Fruit fly (Drosophila melanogaster) whole organism, embryonic: ENCODE results near the gene Ubc4.

Experiments
- CG10274 ChIP-seq: fragments of 200-800 bp; sonication (Bioruptor generic); optimal IDR thresholded peaks from 3 replicates; lab custom pipeline; 2017; ENCODE audit warnings: missing biosample characterization, mild to moderate bottlenecking, missing genetic modification characterization
- CG10979 ChIP-seq: fragments of 200-800 bp; sonication (Bioruptor generic); optimal IDR thresholded peaks from 2 replicates; lab custom pipeline; 2018; ENCODE audit warnings: missing biosample characterization, mild to moderate bottlenecking, missing genetic modification characterization, moderate library complexity
- CG11560 ChIP-seq: fragments of 200-800 bp; sonication (Bioruptor generic); IDR thresholded peaks from 3 replicates; pipeline ENCODE4 v1.3.6; 2022; ENCODE audit warnings: missing biosample characterization, missing genetic modification characterization
- CG11696 ChIP-seq: fragments of 200-800 bp; sonication (Bioruptor generic); IDR thresholded peaks from 2 replicates; pipeline ENCODE4 v1.3.6; 2022; ENCODE audit warnings: missing biosample characterization, missing genetic modification characterization
- CG12769 ChIP-seq: fragments of 200-800 bp; sonication (Bioruptor generic); optimal IDR thresholded peaks from 2 replicates; lab custom pipeline; 2019; ENCODE audit warnings: missing biosample characterization, mild to moderate bottlenecking, missing genetic modification characterization, moderate library complexity
- CG13424 ChIP-seq: fragments of 200-800 bp; sonication (Bioruptor generic); optimal IDR thresholded peaks from 2 replicates; lab custom pipeline; 2019; ENCODE audit warnings: missing biosample characterization, mild to moderate bottlenecking, missing genetic modification characterization, moderate library complexity
- CG13775 ChIP-seq: fragments of 200-800 bp; sonication (Bioruptor generic); optimal IDR thresholded peaks from 3 replicates; lab custom pipeline; 2017; ENCODE audit warnings: missing biosample characterization, mild to moderate bottlenecking, missing genetic modification characterization
- CG14050 ChIP-seq: fragments of 200-800 bp; sonication (Bioruptor generic); IDR thresholded peaks from 3 replicates; pipeline ENCODE4 v1.3.6; 2022; ENCODE audit warnings: missing biosample characterization, missing genetic modification characterization
- CG15269 ChIP-seq: fragments of 200-800 bp; sonication (Bioruptor generic); optimal IDR thresholded peaks from 2 replicates; lab custom pipeline; 2018; ENCODE audit warnings: missing biosample characterization, mild to moderate bottlenecking, missing genetic modification characterization, moderate library complexity
- CG1603 ChIP-seq: fragments of 200-800 bp; sonication (Bioruptor generic); optimal IDR thresholded peaks from 2 replicates; lab custom pipeline; 2019; ENCODE audit warnings: missing biosample characterization, mild to moderate bottlenecking, missing genetic modification characterization, moderate library complexity
- CG1647 ChIP-seq: fragments of 200-800 bp; sonication (Bioruptor generic); optimal IDR thresholded peaks from 3 replicates; lab custom pipeline; 2016; ENCODE audit warnings: missing biosample characterization, missing genetic modification characterization
- CG1792 ChIP-seq: fragments of 200-800 bp; sonication (Bioruptor generic); optimal IDR thresholded peaks from 2 replicates; lab custom pipeline; 2016; ENCODE audit warnings: missing biosample characterization, missing genetic modification characterization
- CG2116 ChIP-seq: fragments of 200-800 bp; sonication (Bioruptor generic); optimal IDR thresholded peaks from 3 replicates; lab custom pipeline; 2018; ENCODE audit warnings: missing biosample characterization, mild to moderate bottlenecking, missing genetic modification characterization
- CG31224 ChIP-seq: fragments of 200-800 bp; sonication (Bioruptor generic); IDR thresholded peaks from 2 replicates; pipeline ENCODE4 v1.3.6; 2022; ENCODE audit warnings: missing biosample characterization, missing genetic modification characterization
- CG3838 ChIP-seq: fragments of 200-800 bp; sonication (Bioruptor generic); optimal IDR thresholded peaks from 3 replicates; lab custom pipeline; 2016; ENCODE audit warnings: missing biosample characterization, missing genetic modification characterization
- CG4360 ChIP-seq: fragments of 200-800 bp; sonication (Bioruptor generic); IDR thresholded peaks from 2 replicates; pipeline ENCODE4 v1.3.6; 2022; ENCODE audit warnings: missing biosample characterization, missing genetic modification characterization
- CG5180 ChIP-seq: fragments of 200-800 bp; sonication (Bioruptor generic); optimal IDR thresholded peaks from 3 replicates; lab custom pipeline; 2017; ENCODE audit warnings: missing biosample characterization, missing genetic modification characterization, mild to moderate bottlenecking, moderate library complexity, missing genetic modification reagents
- CG7271 ChIP-seq: fragments of 200-800 bp; sonication (Bioruptor generic); optimal IDR thresholded peaks from 2 replicates; lab custom pipeline; 2018; ENCODE audit warnings: missing biosample characterization, mild to moderate bottlenecking, missing genetic modification characterization, moderate library complexity
- CG8290 ChIP-seq, 3 experiments: fragments of 200-800 bp; sonication (Bioruptor generic); optimal IDR thresholded peaks; 2 replicates each; lab custom pipeline; 2016 to 2019; ENCODE audit warnings: missing biosample characterization in 3 of 3, missing genetic modification characterization in 3 of 3, mild to moderate bottlenecking in 2 of 3, moderate library complexity in 1 of 3
- CG8359 ChIP-seq: fragments of 200-800 bp; sonication (Bioruptor generic); optimal IDR thresholded peaks from 2 replicates; lab custom pipeline; 2017; ENCODE audit warnings: missing biosample characterization, mild to moderate bottlenecking, missing genetic modification characterization, borderline replicate concordance
- CG8388 ChIP-seq: fragments of 200-800 bp; sonication (Bioruptor generic); optimal IDR thresholded peaks from 2 replicates; lab custom pipeline; 2019; ENCODE audit warnings: missing biosample characterization, mild to moderate bottlenecking, missing genetic modification characterization, moderate library complexity
- CG8924 ChIP-seq: fragments of 200-800 bp; optimal IDR thresholded peaks from 3 replicates; lab custom pipeline; 2019; ENCODE audit warnings: missing biosample characterization, mild to moderate bottlenecking, missing genetic modification characterization, moderate library complexity
- CG9797 ChIP-seq: fragments of 200-800 bp; sonication (Bioruptor generic); optimal IDR thresholded peaks from 3 replicates; lab custom pipeline; 2018; ENCODE audit warnings: missing biosample characterization, mild to moderate bottlenecking, missing genetic modification characterization
- CTCF ChIP-seq: fragments of 200-800 bp; sonication (Bioruptor generic); optimal IDR thresholded peaks from 2 replicates; lab custom pipeline; 2017; ENCODE audit warnings: missing biosample characterization, mild to moderate bottlenecking, missing genetic modification characterization, moderate library complexity
- Dll ChIP-seq: fragments of 200-800 bp; sonication (Bioruptor generic); IDR thresholded peaks from 4 replicates; pipeline ENCODE4 v1.3.6; 2022; ENCODE audit warnings: missing biosample characterization, missing genetic modification characterization; ENCODE audit not compliant: partially characterized antibody
- Dp ChIP-seq: fragments of 200-800 bp; sonication (Bioruptor generic); optimal IDR thresholded peaks from 2 replicates; lab custom pipeline; 2018; ENCODE audit warnings: missing biosample characterization, mild to moderate bottlenecking, missing genetic modification characterization, moderate library complexity
- Elba2 ChIP-seq: fragments of 200-800 bp; sonication (Bioruptor generic); optimal IDR thresholded peaks from 3 replicates; lab custom pipeline; 2016; ENCODE audit warnings: missing biosample characterization, missing genetic modification characterization
- Fer2 ChIP-seq: fragments of 200-800 bp; sonication (Bioruptor generic); optimal IDR thresholded peaks from 2 replicates; lab custom pipeline; 2018; ENCODE audit warnings: missing biosample characterization, mild to moderate bottlenecking, missing genetic modification characterization, moderate library complexity
- HLH4C ChIP-seq: fragments of 200-800 bp; sonication (Bioruptor generic); IDR thresholded peaks from 3 replicates; pipeline ENCODE4 v1.3.6; 2022; ENCODE audit warnings: missing biosample characterization, missing genetic modification characterization; ENCODE audit not compliant: partially characterized antibody
- HLH54F ChIP-seq: fragments of 200-800 bp; sonication (Bioruptor generic); optimal IDR thresholded peaks from 3 replicates; lab custom pipeline; 2016; ENCODE audit warnings: missing biosample characterization, missing genetic modification characterization
- Lim3 ChIP-seq: fragments of 200-800 bp; sonication (Bioruptor generic); IDR thresholded peaks from 2 replicates; pipeline ENCODE4 v1.3.6; 2022; ENCODE audit warnings: missing biosample characterization, missing genetic modification characterization
- MTF-1 ChIP-seq: fragments of 200-800 bp; sonication (Bioruptor generic); optimal IDR thresholded peaks from 2 replicates; lab custom pipeline; 2018; ENCODE audit warnings: missing biosample characterization, mild to moderate bottlenecking, missing genetic modification characterization, borderline replicate concordance
- Mad ChIP-seq: fragments of 200-800 bp; sonication (Bioruptor generic); optimal IDR thresholded peaks from 2 replicates; lab custom pipeline; 2016; ENCODE audit warnings: missing biosample characterization, missing genetic modification characterization
- Scr ChIP-seq: fragments of 200-800 bp; sonication (Bioruptor generic); IDR thresholded peaks from 2 replicates; pipeline ENCODE4 v1.3.6; 2022; ENCODE audit warnings: missing biosample characterization, missing genetic modification characterization; ENCODE audit not compliant: partially characterized antibody
- bab2 ChIP-seq: fragments of 200-800 bp; sonication (Bioruptor generic); optimal IDR thresholded peaks from 2 replicates; lab custom pipeline; 2016; ENCODE audit warnings: missing biosample characterization, missing genetic modification characterization
- cg ChIP-seq: fragments of 200-800 bp; sonication (Bioruptor generic); optimal IDR thresholded peaks from 3 replicates; lab custom pipeline; 2019; ENCODE audit warnings: missing biosample characterization, mild to moderate bottlenecking, missing genetic modification characterization, moderate library complexity
- fd96Cb ChIP-seq: fragments of 200-800 bp; sonication (Bioruptor generic); optimal IDR thresholded peaks from 2 replicates; lab custom pipeline; 2018; ENCODE audit warnings: missing biosample characterization, mild to moderate bottlenecking, missing genetic modification characterization, moderate library complexity
- gcm2 ChIP-seq: fragments of 200-800 bp; sonication (Bioruptor generic); optimal IDR thresholded peaks from 2 replicates; lab custom pipeline; 2016; ENCODE audit warnings: missing biosample characterization, missing genetic modification characterization
- gem ChIP-seq: fragments of 200-800 bp; sonication (Bioruptor generic); optimal IDR thresholded peaks from 2 replicates; lab custom pipeline; 2019; ENCODE audit warnings: missing biosample characterization, mild to moderate bottlenecking, missing genetic modification characterization, moderate library complexity
- lov ChIP-seq, 2 experiments: fragments of 200-800 bp in 1 of 2; fragments of >200 bp in 1 of 2; sonication (Bioruptor generic) in 1 of 2; IDR thresholded peaks in 1 of 2; optimal IDR thresholded peaks in 1 of 2; 2 replicates in 1 of 2; 3 replicates in 1 of 2; pipeline versions ENCODE4 v1.3.6 to Lab custom; 2017 to 2022; ENCODE audit warnings: missing biosample characterization in 1 of 2, missing genetic modification characterization in 1 of 2
- prd ChIP-seq, 3 experiments: fragments of >200 bp in 2 of 3; fragments of 200-800 bp in 1 of 3; sonication (Bioruptor generic) in 1 of 3; optimal IDR thresholded peaks in 2 of 3; IDR thresholded peaks in 1 of 3; 2 replicates in 2 of 3; 3 replicates in 1 of 3; pipeline versions ENCODE4 v1.3.6 to Lab custom; 2017 to 2022; ENCODE audit warnings: missing biosample characterization in 1 of 3, missing genetic modification characterization in 1 of 3
- pzg ChIP-seq: fragments of 200-800 bp; sonication (Bioruptor generic); optimal IDR thresholded peaks from 3 replicates; lab custom pipeline; 2018; ENCODE audit warnings: missing biosample characterization, mild to moderate bottlenecking, missing genetic modification characterization, moderate library complexity
- ro ChIP-seq: fragments of 200-800 bp; sonication (Bioruptor generic); IDR thresholded peaks from 2 replicates; pipeline ENCODE4 v1.3.6; 2022; ENCODE audit warnings: missing biosample characterization, missing genetic modification characterization
- row ChIP-seq: fragments of 200-800 bp; sonication (Bioruptor generic); IDR thresholded peaks from 3 replicates; pipeline ENCODE4 v1.3.6; 2022; ENCODE audit warnings: missing biosample characterization, missing genetic modification characterization
- salm ChIP-seq: fragments of 200-800 bp; sonication (Bioruptor generic); optimal IDR thresholded peaks from 2 replicates; lab custom pipeline; 2018; ENCODE audit warnings: missing biosample characterization, mild to moderate bottlenecking, missing genetic modification characterization
- shn ChIP-seq: fragments of 200-800 bp; sonication (Bioruptor generic); optimal IDR thresholded peaks from 3 replicates; lab custom pipeline; 2016; ENCODE audit warnings: missing biosample characterization, missing genetic modification characterization
- sr ChIP-seq: fragments of 200-800 bp; sonication (Bioruptor generic); IDR thresholded peaks from 3 replicates; pipeline ENCODE4 v1.3.6; 2022; ENCODE audit warnings: missing biosample characterization, missing genetic modification characterization
- trem ChIP-seq: fragments of 200-800 bp; optimal IDR thresholded peaks from 3 replicates; lab custom pipeline; 2019; ENCODE audit warnings: missing biosample characterization, mild to moderate bottlenecking, missing genetic modification characterization, moderate library complexity
- vnd ChIP-seq: fragments of 200-800 bp; sonication (Bioruptor generic); IDR thresholded peaks from 3 replicates; pipeline ENCODE4 v1.3.6; 2022; ENCODE audit warnings: missing biosample characterization, missing genetic modification characterization; ENCODE audit not compliant: partially characterized antibody

Ubc4 gene

dm6 chr3L:9718929-9719328 is 20.8 kb downstream of the Ubc4 start, which contains the start of the genes CG18178 and CG14174 (continued):
- TF ChIP-seq MTF-1 = no peak
- TF ChIP-seq CG4360 (GFP tag; lab: Robert Waterston, UW) = no peak
- TF ChIP-seq CG15269 (tag; lab: Kevin White, UChicago) = peak; percentile 75
- TF ChIP-seq ro = no peak
- TF ChIP-seq CG13775 = peak; percentile 73
- TF ChIP-seq Dp (GFP tag; lab: Kevin White, UChicago) = peak; percentile 23
- TF ChIP-seq Lim3 = no peak
- no peak for TF ChIP-seq cg (GFP tag; lab: Kevin White, UChicago)
- TF ChIP-seq CG10979 (tag; lab: Kevin White, UChicago) = peak; percentile 74
- TF ChIP-seq CG14050 = 0 out of 3 replicates have a peak, but pooled peaks have one; percentile 37
- peak; percentile 20 for TF ChIP-seq Elba2
- TF ChIP-seq CG11696 (GFP tag; lab: Robert Waterston, UW) = no peak
- TF ChIP-seq Dll (GFP tag; lab: Robert Waterston, UW) = peak; percentile 66
- TF ChIP-seq row = peak; percentile 90
- no peak for TF ChIP-seq CTCF
- TF ChIP-seq HLH54F (GFP tag; lab: Kevin White, UChicago) = no peak
- TF ChIP-seq CG7271 (tag; lab: Kevin White, UChicago) = no peak
- peak; percentile 2 for TF ChIP-seq Mad (GFP tag; lab: Kevin White, UChicago)
- TF ChIP-seq fd96Cb (tag; lab: Kevin White, UChicago) = peak; percentile 63
- no peak for TF ChIP-seq shn (GFP tag; lab: Kevin White, UChicago)
- no peak for TF ChIP-seq vnd (GFP tag; lab: Robert Waterston, UW)
- TF ChIP-seq CG12769 (tag; lab: Kevin White, UChicago) = no peak
- TF ChIP-seq gem = peak; percentile 80
- peak; percentile 65 for TF ChIP-seq CG8290 (GFP tag; optimal IDR thresholded peaks at IDR 0.05; lab: Kevin White, UChicago)
- no peak for TF ChIP-seq CG8290 (tag; optimal IDR thresholded peaks at IDR 0.05; lab: Kevin White, UChicago)
- no peak for TF ChIP-seq CG1603 (tag; lab: Kevin White, UChicago)
- TF ChIP-seq sr = no peak
- no peak for TF ChIP-seq CG5180
- TF ChIP-seq Scr (GFP tag; lab: Robert Waterston, UW) = peak; percentile 63
- TF ChIP-seq CG10274 (GFP tag; lab: Kevin White, UChicago) = no peak
- no peak for TF ChIP-seq lov (optimal IDR thresholded peaks at IDR 0.05; lab: Kevin White, UChicago)
- no peak for TF ChIP-seq lov (GFP tag; IDR thresholded peaks at IDR 0.05; lab: Robert Waterston, UW)
- peak; percentile 45 for TF ChIP-seq CG8388 (GFP tag; lab: Kevin White, UChicago)
- peak; percentile 64 for TF ChIP-seq CG9797 (GFP tag; lab: Kevin White, UChicago)
- no peak for TF ChIP-seq CG8359 (GFP tag; lab: Kevin White, UChicago)
- TF ChIP-seq CG2116 = peak; percentile 55
- TF ChIP-seq CG1647 (GFP tag; lab: Kevin White, UChicago) = no peak
- TF ChIP-seq HLH4C (GFP tag; lab: Robert Waterston, UW) = no peak
- TF ChIP-seq bab2 (GFP tag; lab: Kevin White, UChicago) = no peak
- TF ChIP-seq pzg = peak; percentile 47
- TF ChIP-seq CG3838 = no peak
- no peak for TF ChIP-seq CG1792 (GFP tag; lab: Kevin White, UChicago)
- no peak for TF ChIP-seq CG11560 (tag; lab: Robert Waterston, UW)
- peak; percentile 85 for TF ChIP-seq CG13424 (tag; lab: Kevin White, UChicago)
- TF ChIP-seq CG31224 (GFP tag; lab: Robert Waterston, UW) = peak; percentile 14; the same call in 1 of the 2 replicates
- TF ChIP-seq prd (optimal IDR thresholded peaks at IDR 0.05; lab: Kevin White, UChicago) = no peak
- peak; percentile 59; the same call in 1 of the 3 replicates for TF ChIP-seq prd (GFP tag; IDR thresholded peaks at IDR 0.05; lab: Robert Waterston, UW)
- no peak for TF ChIP-seq salm (tag; lab: Kevin White, UChicago)
- no peak for TF ChIP-seq gcm2 (GFP tag; lab: Kevin White, UChicago)
- TF ChIP-seq Fer2 = peak; percentile 63
- peak; percentile 80 for TF ChIP-seq CG8924 (tag; lab: Kevin White, UChicago)
- TF ChIP-seq trem (tag; lab: Kevin White, UChicago) = peak; percentile 82
